Fruit fly (Drosophila melanogaster) whole organism, adult: ENCODE results near the gene CG13983.

Source experiments
- Clk ChIP-seq: fragments of 200-800 bp; sonication (Bioruptor generic); optimal IDR thresholded peaks from 2 replicates; lab custom pipeline; 2017; ENCODE audit warnings: missing biosample characterization, missing genetic modification characterization
- Hr96 ChIP-seq: fragments of 200-800 bp; sonication (Bioruptor generic); optimal IDR thresholded peaks from 2 replicates; lab custom pipeline; 2016; ENCODE audit warnings: missing biosample characterization, missing genetic modification characterization

- TF ChIP-seq Hr96 (GFP tag; lab: Kevin White, UChicago), result no peak
- no peak for TF ChIP-seq Clk (GFP tag; lab: Kevin White, UChicago)
These were observed 43.3 kb downstream of the CG13983 start for dm6 chr2L:6220966-6221365.
